Fruit fly (Drosophila melanogaster): ENCODE results near the gene CG10859.

The CG10859 gene

dm6 chr2L:13378488-13378964, 19.9 kb downstream of the CG10859 start, which contains the start of the genes CG9302 and beta'COP (continued):
- TF ChIP-seq Ets97D (GFP tag; optimal IDR thresholded peaks at IDR 0.05), result peak; percentile 45
- peak in 1 of 3 experiments; percentile 58 for TF ChIP-seq Stat92E (GFP tag; optimal IDR thresholded peaks at IDR 0.05)
- TF ChIP-seq CG10979 (tag; optimal IDR thresholded peaks at IDR 0.05), result peak; percentile 55
- peak; percentile 77 for TF ChIP-seq lilli (GFP tag; optimal IDR thresholded peaks at IDR 0.05)
- TF ChIP-seq CG18619 (GFP tag; optimal IDR thresholded peaks at IDR 0.05), result peak; percentile 68
- TF ChIP-seq Ssrp (tag; optimal IDR thresholded peaks at IDR 0.05), result peak; percentile 58
- TF ChIP-seq Max (GFP tag; optimal IDR thresholded peaks at IDR 0.05), result peak; percentile 64
- TF ChIP-seq Elba2 (GFP tag; optimal IDR thresholded peaks at IDR 0.05), result peak; percentile 40
- TF ChIP-seq org-1 (GFP tag; optimal IDR thresholded peaks at IDR 0.05), result no peak
- peak; percentile 69 for TF ChIP-seq NfI (GFP tag; optimal IDR thresholded peaks at IDR 0.05)
- TF ChIP-seq CG8944 (GFP tag; optimal IDR thresholded peaks at IDR 0.05), result peak; percentile 43
- no peak for TF ChIP-seq CG34376 (GFP tag; optimal IDR thresholded peaks at IDR 0.05)
- TF ChIP-seq kay (GFP tag; optimal IDR thresholded peaks at IDR 0.05), result peak; percentile 75
- no peak for TF ChIP-seq CG1832 (GFP tag; optimal IDR thresholded peaks at IDR 0.05)
- peak; percentile 68 for TF ChIP-seq inv (GFP tag; IDR thresholded peaks at IDR 0.05; ENCODE audit: partially characterized antibody)
- peak; percentile 81 for TF ChIP-seq slou (GFP tag; optimal IDR thresholded peaks at IDR 0.05)
- no peak; the same call in 1 of the 2 replicates for TF ChIP-seq CG14014 (GFP tag; IDR thresholded peaks at IDR 0.05)
- TF ChIP-seq pho (GFP tag; optimal IDR thresholded peaks at IDR 0.05), result peak; percentile 50
- TF ChIP-seq tup (GFP tag; optimal IDR thresholded peaks at IDR 0.05), result peak; percentile 1
- peak; percentile 18 for TF ChIP-seq psq (GFP tag; optimal IDR thresholded peaks at IDR 0.05)
- peak; percentile 84 for TF ChIP-seq CG10543 (GFP tag; optimal IDR thresholded peaks at IDR 0.05)
- TF ChIP-seq CG4328 (GFP tag; optimal IDR thresholded peaks at IDR 0.05), result peak; percentile 66
- peak; percentile 60; the same call in 1 of the 3 replicates for TF ChIP-seq zfh1 (GFP tag; IDR thresholded peaks at IDR 0.05)
- peak; percentile 48 for TF ChIP-seq CG7786 (GFP tag; optimal IDR thresholded peaks at IDR 0.05)
- TF ChIP-seq Jarid2 (GFP tag; optimal IDR thresholded peaks at IDR 0.05), result no peak
- TF ChIP-seq CG17829 (tag; optimal IDR thresholded peaks at IDR 0.05), result peak; percentile 82
- TF ChIP-seq Dek (tag; optimal IDR thresholded peaks at IDR 0.05), result no peak
- TF ChIP-seq Dad (GFP tag; optimal IDR thresholded peaks at IDR 0.05), result peak; percentile 14
- peak; percentile 80 for TF ChIP-seq Scr (GFP tag; IDR thresholded peaks at IDR 0.05; ENCODE audit: partially characterized antibody)
- TF ChIP-seq Lhr (GFP tag; optimal IDR thresholded peaks at IDR 0.05), result peak; percentile 14
- peak; percentile 66 for TF ChIP-seq lbe (GFP tag; optimal IDR thresholded peaks at IDR 0.05)
- TF ChIP-seq slbo (GFP tag; IDR thresholded peaks at IDR 0.05), result peak; percentile 73
- peak; percentile 68; the same call in 2 of the 3 replicates for TF ChIP-seq dysf (GFP tag; IDR thresholded peaks at IDR 0.05)
- no peak for TF ChIP-seq CG12071 (GFP tag; optimal IDR thresholded peaks at IDR 0.05)
- 0 out of 2 replicates have a peak, but pooled peaks have one; percentile 22 for TF ChIP-seq Rx (GFP tag; IDR thresholded peaks at IDR 0.05)
- peak; percentile 82 for TF ChIP-seq knrl (GFP tag; IDR thresholded peaks at IDR 0.05; ENCODE audit: partially characterized antibody)
- TF ChIP-seq p53 (GFP tag; optimal IDR thresholded peaks at IDR 0.05), result peak; percentile 1
- TF ChIP-seq Dip3 (GFP tag; optimal IDR thresholded peaks at IDR 0.05), result peak; percentile 37
- peak; percentile 31 for TF ChIP-seq bigmax (GFP tag; optimal IDR thresholded peaks at IDR 0.05)
- TF ChIP-seq CG2116 (GFP tag; optimal IDR thresholded peaks at IDR 0.05), result peak; percentile 85
- TF ChIP-seq CG14050 (GFP tag; IDR thresholded peaks at IDR 0.05), result no peak
- TF ChIP-seq dm (GFP tag; optimal IDR thresholded peaks at IDR 0.05), result peak; percentile 37
- TF ChIP-seq CG14710 (tag; optimal IDR thresholded peaks at IDR 0.05), result peak; percentile 81
- TF ChIP-seq Taf1 (GFP tag; IDR thresholded peaks at IDR 0.05), result 0 out of 2 replicates have a peak, but pooled peaks have one; percentile 24
- no peak for TF ChIP-seq jing (GFP tag; optimal IDR thresholded peaks at IDR 0.05)
- TF ChIP-seq Six4 (GFP tag; optimal IDR thresholded peaks at IDR 0.05), result peak; percentile 23
- peak; percentile 61; the same call in 2 of the 3 replicates for TF ChIP-seq jigr1 (GFP tag; IDR thresholded peaks at IDR 0.05)
- peak; percentile 58; the same call in 1 of the 3 replicates for TF ChIP-seq CG6791 (GFP tag; IDR thresholded peaks at IDR 0.05; ENCODE audit: partially characterized antibody)
- peak; percentile 70 for TF ChIP-seq Ptx1 (GFP tag; IDR thresholded peaks at IDR 0.05)
- peak; percentile 19 for TF ChIP-seq luna (GFP tag; optimal IDR thresholded peaks at IDR 0.05)

Data from whole organism, embryonic.